Fruit fly (Drosophila melanogaster) whole organism, embryonic: ENCODE results near the gene CG31268.
A peak's percentile ranks its signal among the peaks of the same experiment; 100 is the strongest.

ENCODE experiments used
- Atf6 ChIP-seq: fragments of 200-800 bp; sonication (Bioruptor generic); IDR thresholded peaks from 2 replicates; pipeline ENCODE4 v1.3.6; 2022; ENCODE audit warnings: missing biosample characterization, missing genetic modification characterization
- CG10267 ChIP-seq: fragments of 200-800 bp; sonication (Bioruptor generic); optimal IDR thresholded peaks from 2 replicates; lab custom pipeline; 2018; ENCODE audit warnings: missing biosample characterization, mild to moderate bottlenecking, missing genetic modification characterization, moderate library complexity
- CG10321 ChIP-seq: fragments of 200-800 bp; sonication (Bioruptor generic); IDR thresholded peaks from 2 replicates; pipeline ENCODE4 v1.3.6; 2022; ENCODE audit warnings: missing biosample characterization, missing genetic modification characterization
- CG12155 ChIP-seq: fragments of 200-800 bp; sonication (Bioruptor generic); optimal IDR thresholded peaks from 3 replicates; lab custom pipeline; 2016; ENCODE audit warnings: missing biosample characterization, missing genetic modification characterization
- CG13775 ChIP-seq: fragments of 200-800 bp; sonication (Bioruptor generic); optimal IDR thresholded peaks from 3 replicates; lab custom pipeline; 2017; ENCODE audit warnings: missing biosample characterization, mild to moderate bottlenecking, missing genetic modification characterization
- CG17385 ChIP-seq: fragments of 200-800 bp; sonication (Bioruptor generic); optimal IDR thresholded peaks from 3 replicates; lab custom pipeline; 2018; ENCODE audit warnings: missing biosample characterization, mild to moderate bottlenecking, missing genetic modification characterization
- CG2199 ChIP-seq: fragments of 200-800 bp; sonication (Bioruptor generic); IDR thresholded peaks from 3 replicates; pipeline ENCODE4 v1.3.6; 2022; ENCODE audit warnings: missing biosample characterization, missing genetic modification characterization
- CG3726 ChIP-seq: fragments of 200-800 bp; sonication (Bioruptor generic); IDR thresholded peaks from 3 replicates; pipeline ENCODE4, ENCODE4 v1.3.6; 2022; ENCODE audit warnings: missing biosample characterization, missing genetic modification characterization
- CG5180 ChIP-seq: fragments of 200-800 bp; sonication (Bioruptor generic); optimal IDR thresholded peaks from 3 replicates; lab custom pipeline; 2017; ENCODE audit warnings: missing biosample characterization, missing genetic modification characterization, mild to moderate bottlenecking, moderate library complexity, missing genetic modification reagents
- CG6689 ChIP-seq: fragments of 200-800 bp; sonication (Bioruptor generic); IDR thresholded peaks from 2 replicates; pipeline ENCODE4 v1.3.6; 2022; ENCODE audit warnings: missing biosample characterization, missing genetic modification characterization
- CG7271 ChIP-seq: fragments of 200-800 bp; sonication (Bioruptor generic); optimal IDR thresholded peaks from 2 replicates; lab custom pipeline; 2018; ENCODE audit warnings: missing biosample characterization, mild to moderate bottlenecking, missing genetic modification characterization, moderate library complexity
- CG9437 ChIP-seq: fragments of 200-800 bp; sonication (Bioruptor generic); optimal IDR thresholded peaks from 2 replicates; lab custom pipeline; 2018; ENCODE audit warnings: missing biosample characterization, mild to moderate bottlenecking, missing genetic modification characterization
- Dip3 ChIP-seq: fragments of 200-800 bp; sonication (Bioruptor generic); optimal IDR thresholded peaks from 3 replicates; lab custom pipeline; 2016; ENCODE audit warnings: missing biosample characterization, missing genetic modification characterization
- Ets65A ChIP-seq: fragments of 200-800 bp; sonication (Bioruptor generic); peaks from one replicate; lab custom pipeline; 2016; ENCODE audit warnings: missing biosample characterization, missing genetic modification characterization
- Fer1 ChIP-seq: fragments of 200-800 bp; sonication (Bioruptor generic); optimal IDR thresholded peaks from 2 replicates; lab custom pipeline; 2017; ENCODE audit warnings: missing biosample characterization, mild to moderate bottlenecking, missing genetic modification characterization
- Lim3 ChIP-seq: fragments of 200-800 bp; sonication (Bioruptor generic); IDR thresholded peaks from 2 replicates; pipeline ENCODE4 v1.3.6; 2022; ENCODE audit warnings: missing biosample characterization, missing genetic modification characterization
- MBD-R2 ChIP-seq: fragments of 200-800 bp; sonication (Bioruptor generic); IDR thresholded peaks from 2 replicates; pipeline ENCODE4 v1.3.6; 2022; ENCODE audit warnings: missing biosample characterization, missing genetic modification characterization
- Med ChIP-seq: fragments of 200-800 bp; sonication (Bioruptor generic); peaks from one replicate; lab custom pipeline; 2016; ENCODE audit warnings: missing biosample characterization, missing genetic modification characterization, mild to moderate bottlenecking, inconsistent platforms, moderate library complexity
- Mes4 ChIP-seq: fragments of 200-800 bp; sonication (Bioruptor generic); optimal IDR thresholded peaks from 2 replicates; lab custom pipeline; 2016; ENCODE audit warnings: missing biosample characterization, missing genetic modification characterization
- Nf-YB ChIP-seq: fragments of 200-800 bp; sonication (Bioruptor generic); optimal IDR thresholded peaks from 3 replicates; lab custom pipeline; 2019; ENCODE audit warnings: missing biosample characterization, mild to moderate bottlenecking, missing genetic modification characterization, moderate library complexity
- Nf-YC ChIP-seq: fragments of 200-800 bp; optimal IDR thresholded peaks from 3 replicates; lab custom pipeline; 2019; ENCODE audit warnings: missing biosample characterization, mild to moderate bottlenecking, missing genetic modification characterization, moderate library complexity
- Oli ChIP-seq: fragments of 200-800 bp; sonication (Bioruptor generic); optimal IDR thresholded peaks from 2 replicates; lab custom pipeline; 2018; ENCODE audit warnings: missing biosample characterization, mild to moderate bottlenecking, missing genetic modification characterization, moderate library complexity
- Pdp1 ChIP-seq, 2 experiments: fragments of 200-800 bp; sonication (Bioruptor generic); optimal IDR thresholded peaks; 3 replicates each; lab custom pipeline; 2016; ENCODE audit warnings: missing biosample characterization in 2 of 2, missing genetic modification characterization in 2 of 2, mild to moderate bottlenecking in 1 of 2, moderate library complexity in 1 of 2
- Rfx ChIP-seq: fragments of 200-800 bp; sonication (Bioruptor generic); IDR thresholded peaks from 2 replicates; pipeline ENCODE4 v1.3.6; 2022; ENCODE audit warnings: missing biosample characterization, missing genetic modification characterization
- Stat92E ChIP-seq, 3 experiments: fragments of >200 bp in 2 of 3; fragments of 200-800 bp in 1 of 3; sonication (Bioruptor generic) in 1 of 3; optimal IDR thresholded peaks; 2 replicates each; lab custom pipeline; 2017 to 2019; ENCODE audit warnings: missing biosample characterization in 3 of 3, missing genetic modification characterization in 3 of 3, mild to moderate bottlenecking in 1 of 3, moderate library complexity in 1 of 3
- abd-A ChIP-seq: fragments of 200-800 bp; sonication (Bioruptor generic); optimal IDR thresholded peaks from 3 replicates; lab custom pipeline; 2019; ENCODE audit warnings: missing biosample characterization, mild to moderate bottlenecking, missing genetic modification characterization, moderate library complexity
- ac ChIP-seq: fragments of 200-800 bp; sonication (Bioruptor generic); optimal IDR thresholded peaks from 3 replicates; lab custom pipeline; 2017; ENCODE audit warnings: missing biosample characterization, mild to moderate bottlenecking, missing genetic modification characterization
- aop ChIP-seq: fragments of 200-800 bp; sonication (Bioruptor generic); IDR thresholded peaks from 2 replicates; pipeline ENCODE4 v1.3.6; 2022; ENCODE audit warnings: missing biosample characterization, missing genetic modification characterization
- ase ChIP-seq: fragments of 200-800 bp; sonication (Bioruptor generic); IDR thresholded peaks from 3 replicates; pipeline ENCODE4 v1.3.6; 2022; ENCODE audit warnings: missing biosample characterization, missing genetic modification characterization
- cg ChIP-seq: fragments of 200-800 bp; sonication (Bioruptor generic); optimal IDR thresholded peaks from 3 replicates; lab custom pipeline; 2019; ENCODE audit warnings: missing biosample characterization, mild to moderate bottlenecking, missing genetic modification characterization, moderate library complexity
- chinmo ChIP-seq: fragments of 200-800 bp; sonication (Bioruptor generic); IDR thresholded peaks from 4 replicates; pipeline ENCODE4 v1.3.6; 2022; ENCODE audit warnings: missing biosample characterization, missing genetic modification characterization; ENCODE audit not compliant: partially characterized antibody
- crc ChIP-seq: fragments of 200-800 bp; sonication (Bioruptor generic); optimal IDR thresholded peaks from 2 replicates; lab custom pipeline; 2016; ENCODE audit warnings: missing biosample characterization, missing genetic modification characterization
- eyg ChIP-seq: fragments of 200-800 bp; sonication (Bioruptor generic); optimal IDR thresholded peaks from 3 replicates; lab custom pipeline; 2016; ENCODE audit warnings: missing biosample characterization, missing genetic modification characterization
- fd64A ChIP-seq: fragments of 200-800 bp; sonication (Bioruptor generic); optimal IDR thresholded peaks from 3 replicates; lab custom pipeline; 2018; ENCODE audit warnings: missing biosample characterization, mild to moderate bottlenecking, missing genetic modification characterization
- fu2 ChIP-seq: fragments of 200-800 bp; sonication (Bioruptor generic); optimal IDR thresholded peaks from 2 replicates; lab custom pipeline; 2016; ENCODE audit warnings: missing biosample characterization, missing genetic modification characterization
- h ChIP-seq: fragments of >200 bp; optimal IDR thresholded peaks from 2 replicates; lab custom pipeline; 2017
- ken ChIP-seq: fragments of 200-800 bp; sonication (Bioruptor generic); IDR thresholded peaks from 3 replicates; pipeline ENCODE4 v1.3.6; 2022; ENCODE audit warnings: missing biosample characterization, missing genetic modification characterization
- lab ChIP-seq: fragments of 200-800 bp; sonication (Bioruptor generic); optimal IDR thresholded peaks from 3 replicates; lab custom pipeline; 2017; ENCODE audit warnings: missing biosample characterization, missing genetic modification characterization, mild to moderate bottlenecking, moderate library complexity, missing genetic modification reagents
- onecut ChIP-seq: fragments of 200-800 bp; sonication (Bioruptor generic); IDR thresholded peaks from 2 replicates; pipeline ENCODE4 v1.3.6; 2022; ENCODE audit warnings: missing biosample characterization, missing genetic modification characterization
- pita ChIP-seq: fragments of 200-800 bp; sonication (Bioruptor generic); optimal IDR thresholded peaks from 2 replicates; lab custom pipeline; 2017; ENCODE audit warnings: missing biosample characterization, mild to moderate bottlenecking, missing genetic modification characterization
- seq ChIP-seq: fragments of 200-800 bp; sonication (Bioruptor generic); IDR thresholded peaks from 2 replicates; pipeline ENCODE4 v1.3.6; 2022; ENCODE audit warnings: missing biosample characterization, missing genetic modification characterization
- usp ChIP-seq: fragments of >200 bp; optimal IDR thresholded peaks from 2 replicates; lab custom pipeline; 2017; ENCODE audit warnings: missing biosample characterization, missing genetic modification characterization
- z ChIP-seq: fragments of 200-800 bp; sonication (Bioruptor generic); IDR thresholded peaks from 3 replicates; pipeline ENCODE4 v1.3.6; 2022; ENCODE audit warnings: missing biosample characterization, missing genetic modification characterization
- zen ChIP-seq: fragments of 200-800 bp; sonication (Bioruptor generic); optimal IDR thresholded peaks from 3 replicates; lab custom pipeline; 2018; ENCODE audit warnings: missing biosample characterization, mild to moderate bottlenecking, missing genetic modification characterization, moderate library complexity
- zfh1 ChIP-seq: fragments of 200-800 bp; sonication (Bioruptor generic); IDR thresholded peaks from 3 replicates; pipeline ENCODE4 v1.3.6; 2022; ENCODE audit warnings: missing biosample characterization, missing genetic modification characterization

The CG31268 gene

DNA sequence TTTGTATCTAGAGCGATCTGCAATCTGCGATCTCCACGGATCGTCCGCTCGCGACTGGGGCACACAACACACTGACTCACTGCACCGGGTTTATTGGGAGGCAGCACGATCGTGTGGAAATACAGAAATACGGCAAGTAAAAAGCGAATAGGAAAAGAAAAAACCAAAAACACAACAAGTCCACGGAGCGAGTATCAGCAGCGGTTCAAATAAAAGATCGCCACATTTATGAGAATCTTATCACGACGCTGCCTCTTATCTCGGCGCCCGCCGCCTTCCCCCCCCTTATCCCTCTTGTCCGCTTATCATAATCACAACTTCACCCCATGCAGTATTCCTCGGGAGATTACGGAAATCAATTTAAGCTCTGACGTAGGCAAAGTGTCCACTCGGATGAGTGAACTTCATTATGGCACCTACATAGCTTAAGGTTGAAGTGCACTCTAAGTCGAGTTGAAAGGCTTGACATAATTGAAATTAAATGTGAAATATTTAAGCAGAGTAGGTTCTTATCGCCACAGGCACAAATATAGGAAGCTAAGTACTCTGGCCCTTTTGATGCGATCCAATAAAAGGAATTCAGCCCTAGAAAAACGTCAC, 49.4 kb upstream of the CG31268 start, which contains the start of gene AhcyL2 (continued):
- TF ChIP-seq Stat92E (GFP tag; optimal IDR thresholded peaks at IDR 0.05; lab: Kevin White, UChicago) (no peak), MBD-R2 (GFP tag; lab: Robert Waterston, UW) (no peak), lab (GFP tag; lab: Kevin White, UChicago) (peak; percentile 48), Lim3 (peak; percentile 38; the same call in 1 of the 2 replicates), h (no peak), cg (no peak), zen (tag; lab: Kevin White, UChicago) (no peak), Oli (tag; lab: Kevin White, UChicago) (no peak), Pdp1 (GFP tag; optimal IDR thresholded peaks at IDR 0.05; lab: Kevin White, UChicago) (peak in 1 of 2 experiments; percentile 61), CG2199 (GFP tag; lab: Robert Waterston, UW) (0 out of 3 replicates have a peak, but pooled peaks have one; percentile 47), CG12155 (GFP tag; lab: Kevin White, UChicago) (no peak), eyg (GFP tag; lab: Kevin White, UChicago) (no peak), z (GFP tag; lab: Robert Waterston, UW) (0 out of 3 replicates have a peak, but pooled peaks have one; percentile 12), usp (GFP tag; lab: Kevin White, UChicago) (no peak), ac (GFP tag; lab: Kevin White, UChicago) (no peak), fd64A (GFP tag; lab: Kevin White, UChicago) (no peak), Atf6 (GFP tag; lab: Robert Waterston, UW) (no peak), CG3726 (GFP tag; lab: Robert Waterston, UW) (no peak), Mes4 (GFP tag; lab: Kevin White, UChicago) (no peak), ase (GFP tag; lab: Robert Waterston, UW) (no peak), fu2 (GFP tag; lab: Kevin White, UChicago) (no peak), onecut (GFP tag; lab: Robert Waterston, UW) (0 out of 2 replicates have a peak, but pooled peaks have one; percentile 13), CG13775 (GFP tag; lab: Kevin White, UChicago) (no peak), ken (no peak), CG17385 (GFP tag; lab: Kevin White, UChicago) (peak; percentile 6)

DNA sequence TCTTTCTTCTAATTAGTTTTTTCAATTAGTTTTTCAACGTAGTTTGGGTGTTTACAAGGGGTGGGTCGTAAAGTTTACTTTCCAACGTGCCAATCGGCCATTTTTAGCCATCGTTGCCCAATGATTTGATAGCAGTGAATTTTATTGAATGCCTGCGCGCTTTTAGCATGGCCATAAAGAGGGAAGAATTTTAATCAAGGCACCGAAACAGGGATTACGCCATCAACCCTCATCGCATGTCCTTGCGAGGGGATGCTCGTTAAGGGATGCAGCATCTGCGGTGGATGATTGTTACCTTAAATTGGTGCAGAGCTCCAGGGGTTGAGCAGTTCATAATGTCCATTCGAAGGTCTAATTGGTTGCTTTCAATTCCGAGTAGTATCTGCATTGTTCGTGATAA, 48.6 kb upstream of the CG31268 start:
- TF ChIP-seq CG9437: no peak
- peak; percentile 23 for TF ChIP-seq Ets65A
- peak; percentile 12; the same call in 1 of the 2 replicates for TF ChIP-seq Rfx (GFP tag; lab: Robert Waterston, UW)
- peak; percentile 75 for TF ChIP-seq abd-A (tag; lab: Kevin White, UChicago)
- TF ChIP-seq usp (GFP tag; lab: Kevin White, UChicago): no peak
- peak; percentile 96 for TF ChIP-seq Nf-YB
- no peak for TF ChIP-seq Dip3 (GFP tag; lab: Kevin White, UChicago)
- TF ChIP-seq pita (GFP tag; lab: Kevin White, UChicago): no peak
- TF ChIP-seq CG6689 (GFP tag; lab: Robert Waterston, UW): no peak
- no peak for TF ChIP-seq CG5180
- TF ChIP-seq Fer1 (GFP tag; lab: Kevin White, UChicago): no peak
- TF ChIP-seq crc: no peak
- TF ChIP-seq seq (GFP tag; lab: Robert Waterston, UW): peak; percentile 94
- TF ChIP-seq Med (GFP tag; lab: Kevin White, UChicago): peak; percentile 45
- no peak for TF ChIP-seq aop (GFP tag; lab: Robert Waterston, UW)
- TF ChIP-seq zfh1 (GFP tag; lab: Robert Waterston, UW): 0 out of 3 replicates have a peak, but pooled peaks have one; percentile 30
- no peak for TF ChIP-seq CG10321 (GFP tag; lab: Robert Waterston, UW)
- peak; percentile 96 for TF ChIP-seq Nf-YC (tag; lab: Kevin White, UChicago)
- 0 out of 4 replicates have a peak, but pooled peaks have one; percentile 13 for TF ChIP-seq chinmo (GFP tag; lab: Robert Waterston, UW)
- TF ChIP-seq CG7271 (tag; lab: Kevin White, UChicago): no peak
- no peak for TF ChIP-seq CG10267 (tag; lab: Kevin White, UChicago)
- TF ChIP-seq, all 482 proteins: peak for 9
